Fruit fly (Drosophila melanogaster): Measurements from ENCODE around the gene SA1.

The SA1 gene

DNA sequence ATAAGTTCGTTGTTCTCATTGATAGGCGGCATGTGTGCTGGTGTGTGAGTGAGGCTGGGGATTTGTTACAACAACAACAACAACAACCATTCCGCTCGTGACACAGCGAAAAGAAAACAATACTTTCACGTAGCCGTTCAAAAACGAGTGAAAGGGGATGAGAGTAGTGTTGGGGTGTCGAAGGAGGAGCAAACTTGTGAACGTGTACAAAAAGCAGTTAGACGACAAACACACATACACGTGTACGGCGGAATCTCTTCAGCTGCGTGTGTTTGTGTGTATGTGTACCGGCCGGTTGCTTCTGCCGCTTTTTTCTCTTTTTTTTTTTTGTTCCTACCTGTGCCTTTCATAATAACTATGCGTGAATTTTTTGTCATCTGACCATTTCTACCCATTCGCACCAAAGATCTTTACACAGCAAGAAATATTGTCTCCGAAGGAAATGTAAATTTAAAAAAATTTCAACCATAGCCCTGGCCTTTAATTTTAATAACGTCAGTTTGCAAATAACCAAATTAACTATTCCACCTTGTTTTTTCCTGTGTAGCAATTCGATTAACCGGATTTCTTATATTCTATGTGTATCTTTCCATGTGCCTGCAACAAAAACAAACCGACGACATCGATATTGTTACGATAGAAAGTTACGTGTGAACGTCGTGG lies 28.0 kb upstream of the SA1 start (continued):
- peak; percentile 80; the same call in 1 of the 2 replicates for TF ChIP-seq CG10366 (GFP tag; IDR thresholded peaks at IDR 0.05)
- no peak for TF ChIP-seq CG10959 (GFP tag; IDR thresholded peaks at IDR 0.05)
- TF ChIP-seq CG10654 (GFP tag; optimal IDR thresholded peaks at IDR 0.05), result peak; percentile 59
- no peak for TF ChIP-seq Lhr (GFP tag; optimal IDR thresholded peaks at IDR 0.05)
- peak; percentile 74 for TF ChIP-seq CG18262 (tag; optimal IDR thresholded peaks at IDR 0.05)
- no peak for TF ChIP-seq CG10543 (GFP tag; optimal IDR thresholded peaks at IDR 0.05)
- TF ChIP-seq Asciz (GFP tag; optimal IDR thresholded peaks at IDR 0.05), result peak; percentile 78
- TF ChIP-seq esg (GFP tag; conservative IDR thresholded peaks at IDR 0.05), result no peak
- no peak for TF ChIP-seq Nf-YB (GFP tag; optimal IDR thresholded peaks at IDR 0.05)
- TF ChIP-seq CG9932 (GFP tag; IDR thresholded peaks at IDR 0.05), result no peak
- peak; percentile 65 for TF ChIP-seq Camta (GFP tag; optimal IDR thresholded peaks at IDR 0.05)
- TF ChIP-seq sens (GFP tag), result peak; percentile 96
- TF ChIP-seq CG12155 (GFP tag; optimal IDR thresholded peaks at IDR 0.05), result peak; percentile 52
- TF ChIP-seq tio (GFP tag; optimal IDR thresholded peaks at IDR 0.05), result no peak
- TF ChIP-seq scrt (GFP tag; optimal IDR thresholded peaks at IDR 0.05), result no peak
- no peak for TF ChIP-seq pb (GFP tag; optimal IDR thresholded peaks at IDR 0.05)
- peak; percentile 40 for TF ChIP-seq ewg (GFP tag; optimal IDR thresholded peaks at IDR 0.05)
- TF ChIP-seq CG12391 (tag; optimal IDR thresholded peaks at IDR 0.05), result peak; percentile 79
- TF ChIP-seq PHDP (tag; optimal IDR thresholded peaks at IDR 0.05), result peak; percentile 60
- TF ChIP-seq Deaf1 (tag; optimal IDR thresholded peaks at IDR 0.05), result no peak
- peak; percentile 72; the same call in 1 of the 2 replicates for TF ChIP-seq stc (GFP tag; IDR thresholded peaks at IDR 0.05)
- TF ChIP-seq TFAM (GFP tag; optimal IDR thresholded peaks at IDR 0.05), result no peak
- no peak for TF ChIP-seq pan (optimal IDR thresholded peaks at IDR 0.05)
- no peak for TF ChIP-seq pan (GFP tag; optimal IDR thresholded peaks at IDR 0.05 in 1 of 2, IDR thresholded peaks at IDR 0.05 in 1 of 2)
- TF ChIP-seq grau (tag; optimal IDR thresholded peaks at IDR 0.05), result peak; percentile 68
- peak; percentile 73 for TF ChIP-seq Side (GFP tag; optimal IDR thresholded peaks at IDR 0.05)
- peak; percentile 72 for TF ChIP-seq ap (GFP tag; IDR thresholded peaks at IDR 0.05)
- TF ChIP-seq trem (tag; optimal IDR thresholded peaks at IDR 0.05), result peak; percentile 37
- no peak for TF ChIP-seq Fer3 (tag; optimal IDR thresholded peaks at IDR 0.05)
- peak; percentile 53 for TF ChIP-seq CG13775 (GFP tag; optimal IDR thresholded peaks at IDR 0.05)
- TF ChIP-seq CG6689 (GFP tag; IDR thresholded peaks at IDR 0.05), result no peak; the same call in 1 of the 2 replicates
- TF ChIP-seq CG7987 (GFP tag; optimal IDR thresholded peaks at IDR 0.05), result no peak
- TF ChIP-seq sr (GFP tag; IDR thresholded peaks at IDR 0.05), result no peak
- no peak; the same call in 1 of the 2 replicates for TF ChIP-seq CG8765 (GFP tag; IDR thresholded peaks at IDR 0.05)
- TF ChIP-seq CG31441 (GFP tag; IDR thresholded peaks at IDR 0.05), result no peak; the same call in 1 of the 2 replicates
- no peak for TF ChIP-seq Bdp1 (GFP tag; optimal IDR thresholded peaks at IDR 0.05)
- peak; percentile 48 for TF ChIP-seq her (GFP tag; optimal IDR thresholded peaks at IDR 0.05)
- TF ChIP-seq eve (GFP tag; optimal IDR thresholded peaks at IDR 0.05), result no peak
- no peak for TF ChIP-seq CG7745 (tag; optimal IDR thresholded peaks at IDR 0.05)
- peak; percentile 69 for TF ChIP-seq ATbp (GFP tag; optimal IDR thresholded peaks at IDR 0.05)
- no peak; the same call in 1 of the 2 replicates for TF ChIP-seq ara (GFP tag; IDR thresholded peaks at IDR 0.05)
- peak; percentile 43 for TF ChIP-seq CG2202 (tag; optimal IDR thresholded peaks at IDR 0.05)
- 0 out of 4 replicates have a peak, but pooled peaks have one; percentile 18 for TF ChIP-seq chinmo (GFP tag; IDR thresholded peaks at IDR 0.05; ENCODE audit: partially characterized antibody)
- peak; percentile 9 for TF ChIP-seq wek (GFP tag; optimal IDR thresholded peaks at IDR 0.05)
- TF ChIP-seq Dbx (GFP tag; IDR thresholded peaks at IDR 0.05), result peak; percentile 74; the same call in 2 of the 3 replicates
- 0 out of 2 replicates have a peak, but pooled peaks have one; percentile 30 for TF ChIP-seq danr (GFP tag; IDR thresholded peaks at IDR 0.05)
- TF ChIP-seq Bteb2 (GFP tag; optimal IDR thresholded peaks at IDR 0.05), result peak; percentile 32
- TF ChIP-seq CG14965 (GFP tag; optimal IDR thresholded peaks at IDR 0.05; ENCODE audit: borderline replicate concordance), result no peak
- no peak for TF ChIP-seq NfI (GFP tag; optimal IDR thresholded peaks at IDR 0.05)
- peak; percentile 45 for TF ChIP-seq bab2 (GFP tag; optimal IDR thresholded peaks at IDR 0.05)

Data from whole organism, embryonic.